Worm (Caenorhabditis elegans): ENCODE data around the gene srw-124.

- TF ChIP-seq ama-1 (optimal IDR thresholded peaks at IDR 0.05) (no peak), scrt-1 (GFP tag; IDR thresholded peaks at IDR 0.05) (no peak), aly-1 (tag; optimal IDR thresholded peaks at IDR 0.05) (no peak), ceh-36 (tag; optimal IDR thresholded peaks at IDR 0.05) (no peak), flt-1 (GFP tag; IDR thresholded peaks at IDR 0.05) (no peak), tra-4 (tag; optimal IDR thresholded peaks at IDR 0.05) (no peak), tbx-11 (GFP tag; IDR thresholded peaks at IDR 0.05) (no peak), ceh-13 (GFP tag; optimal IDR thresholded peaks at IDR 0.05) (no peak), F13C5.2 (tag; optimal IDR thresholded peaks at IDR 0.05) (no peak), hnd-1 (tag; optimal IDR thresholded peaks at IDR 0.05) (no peak), tbx-37 (GFP tag; conservative IDR thresholded peaks at IDR 0.05) (no peak), hmg-4 (GFP tag; optimal IDR thresholded peaks at IDR 0.05) (no peak), pes-1 (GFP tag; IDR thresholded peaks at IDR 0.05) (no peak)
Measured at ce11 chrV:2960894-2961293, 15.5 kb upstream of the srw-124 start, which contains the start of gene srw-144.
